Fruit fly (Drosophila melanogaster) whole organism, adult: ENCODE results near the gene Sfmbt.
A peak's percentile ranks its signal among the peaks of the same experiment; 100 is the strongest.

Source experiments
- CG11617 ChIP-seq: fragments of 200-800 bp; sonication (Bioruptor generic); optimal IDR thresholded peaks from 2 replicates; lab custom pipeline; 2017; ENCODE audit warnings: mild to moderate bottlenecking, missing biosample characterization, missing genetic modification reagents, missing genetic modification characterization
- CG12768 ChIP-seq: fragments of 200-800 bp; sonication (Bioruptor generic); optimal IDR thresholded peaks from 2 replicates; lab custom pipeline; 2017; ENCODE audit warnings: missing biosample characterization, missing genetic modification characterization, mild to moderate bottlenecking, moderate library complexity, missing genetic modification reagents
- CG14711 ChIP-seq: fragments of 200-800 bp; sonication (Bioruptor generic); optimal IDR thresholded peaks from 2 replicates; lab custom pipeline; 2018; ENCODE audit warnings: missing biosample characterization, mild to moderate bottlenecking, missing genetic modification characterization, moderate library complexity
- CG1620 ChIP-seq: fragments of 200-800 bp; sonication (Bioruptor generic); optimal IDR thresholded peaks from 2 replicates; lab custom pipeline; 2016; ENCODE audit warnings: missing biosample characterization, missing genetic modification characterization
- CG33017 ChIP-seq: fragments of 200-800 bp; sonication (Bioruptor generic); optimal IDR thresholded peaks from 2 replicates; lab custom pipeline; 2018; ENCODE audit warnings: missing biosample characterization, mild to moderate bottlenecking, missing genetic modification characterization, moderate library complexity
- CG5204 ChIP-seq: fragments of 200-800 bp; sonication (Bioruptor generic); optimal IDR thresholded peaks from 2 replicates; lab custom pipeline; 2016; ENCODE audit warnings: missing biosample characterization, missing genetic modification characterization
- CG7045 ChIP-seq: fragments of 200-800 bp; sonication (Bioruptor generic); optimal IDR thresholded peaks from 2 replicates; lab custom pipeline; 2017; ENCODE audit warnings: missing biosample characterization, mild to moderate bottlenecking, missing genetic modification characterization
- CG7101 ChIP-seq: fragments of 200-800 bp; sonication (Bioruptor generic); optimal IDR thresholded peaks from 2 replicates; lab custom pipeline; 2018; ENCODE audit warnings: missing biosample characterization, mild to moderate bottlenecking, missing genetic modification characterization, moderate library complexity
- Clk ChIP-seq: fragments of 200-800 bp; sonication (Bioruptor generic); optimal IDR thresholded peaks from 2 replicates; lab custom pipeline; 2017; ENCODE audit warnings: missing biosample characterization, missing genetic modification characterization
- Crg-1 ChIP-seq: fragments of 200-800 bp; sonication (Bioruptor generic); optimal IDR thresholded peaks from 2 replicates; lab custom pipeline; 2016; ENCODE audit warnings: missing biosample characterization, missing genetic modification characterization
- Hr96 ChIP-seq: fragments of 200-800 bp; sonication (Bioruptor generic); optimal IDR thresholded peaks from 2 replicates; lab custom pipeline; 2016; ENCODE audit warnings: missing biosample characterization, missing genetic modification characterization
- Mnt ChIP-seq: fragments of 200-800 bp; sonication (Bioruptor generic); optimal IDR thresholded peaks from 2 replicates; lab custom pipeline; 2016; ENCODE audit warnings: missing biosample characterization, mild to moderate bottlenecking, missing genetic modification characterization
- bab1 ChIP-seq: fragments of 200-800 bp; sonication (Bioruptor generic); optimal IDR thresholded peaks from 3 replicates; lab custom pipeline; 2019; ENCODE audit warnings: missing biosample characterization, mild to moderate bottlenecking, missing genetic modification characterization, moderate library complexity
- cic ChIP-seq: fragments of 200-800 bp; sonication (Bioruptor generic); optimal IDR thresholded peaks from 2 replicates; lab custom pipeline; 2017; ENCODE audit warnings: missing biosample characterization, mild to moderate bottlenecking, missing genetic modification characterization, moderate library complexity
- cnc ChIP-seq, 2 experiments: fragments of >200 bp; optimal IDR thresholded peaks; 2 replicates each; lab custom pipeline; 2017
- kay ChIP-seq: fragments of 200-800 bp; sonication (Bioruptor generic); peaks from one replicate; lab custom pipeline; 2016; ENCODE audit warnings: missing biosample characterization, missing genetic modification characterization, borderline replicate concordance
- ovo ChIP-seq: fragments of 200-800 bp; sonication (Bioruptor generic); optimal IDR thresholded peaks from 2 replicates; lab custom pipeline; 2016; ENCODE audit warnings: missing biosample characterization, missing genetic modification characterization
- pad ChIP-seq: fragments of 200-800 bp; sonication (Bioruptor generic); optimal IDR thresholded peaks from 3 replicates; lab custom pipeline; 2017; ENCODE audit warnings: missing biosample characterization, missing genetic modification characterization, mild to moderate bottlenecking, moderate library complexity, missing genetic modification reagents
- tj ChIP-seq: fragments of 200-800 bp; sonication (Bioruptor generic); optimal IDR thresholded peaks from 3 replicates; lab custom pipeline; 2017; ENCODE audit warnings: missing biosample characterization, mild to moderate bottlenecking, missing genetic modification characterization, moderate library complexity
- toe ChIP-seq: fragments of 200-800 bp; sonication (Bioruptor generic); optimal IDR thresholded peaks from 2 replicates; lab custom pipeline; 2016; ENCODE audit warnings: missing biosample characterization, missing genetic modification characterization

Sfmbt gene

dm6 chr2L:13154313-13154712 is 22.3 kb downstream of the Sfmbt start:
- TF ChIP-seq Mnt (GFP tag; lab: Kevin White, UChicago) (no peak), Crg-1 (GFP tag; lab: Kevin White, UChicago) (no peak), ovo (GFP tag; lab: Kevin White, UChicago) (no peak), CG5204 (GFP tag; lab: Kevin White, UChicago) (no peak), kay (no peak), CG33017 (tag; lab: Kevin White, UChicago) (no peak), CG14711 (no peak), cnc (optimal IDR thresholded peaks at IDR 0.05; lab: Kevin White, UChicago) (no peak), CG1620 (GFP tag; lab: Kevin White, UChicago) (no peak), CG7101 (tag; lab: Kevin White, UChicago) (no peak), toe (no peak), bab1 (no peak), CG12768 (no peak), Hr96 (GFP tag; lab: Kevin White, UChicago) (no peak), cic (GFP tag; lab: Kevin White, UChicago) (no peak), pad (no peak)

- TF ChIP-seq CG7045 (GFP tag; lab: Kevin White, UChicago): no peak
- TF ChIP-seq ovo (GFP tag; lab: Kevin White, UChicago): no peak
- TF ChIP-seq CG7101 (tag; lab: Kevin White, UChicago): no peak
- TF ChIP-seq Crg-1 (GFP tag; lab: Kevin White, UChicago): no peak
- TF ChIP-seq Mnt (GFP tag; lab: Kevin White, UChicago): no peak
- TF ChIP-seq bab1: no peak
- TF ChIP-seq Hr96 (GFP tag; lab: Kevin White, UChicago): no peak
- TF ChIP-seq cnc (optimal IDR thresholded peaks at IDR 0.05; lab: Kevin White, UChicago): no peak
- TF ChIP-seq CG5204 (GFP tag; lab: Kevin White, UChicago): no peak
- TF ChIP-seq CG33017 (tag; lab: Kevin White, UChicago): no peak
- no peak for TF ChIP-seq CG12768
- no peak for TF ChIP-seq Clk (GFP tag; lab: Kevin White, UChicago)
- TF ChIP-seq toe: no peak
- no peak for TF ChIP-seq CG14711
- no peak for TF ChIP-seq CG1620 (GFP tag; lab: Kevin White, UChicago)
Observed at dm6 chr2L:13146254-13146653, 30.3 kb downstream of the Sfmbt start.

- no peak for TF ChIP-seq CG14711
- TF ChIP-seq bab1: peak; percentile 77
Observed at dm6 chr2L:13145035-13145683, 31.4 kb downstream of the Sfmbt start.

- TF ChIP-seq CG11617 (GFP tag; lab: Kevin White, UChicago) (no peak), ovo (GFP tag; lab: Kevin White, UChicago) (no peak), Clk (GFP tag; lab: Kevin White, UChicago) (no peak), Mnt (GFP tag; lab: Kevin White, UChicago) (no peak), CG1620 (GFP tag; lab: Kevin White, UChicago) (no peak), tj (GFP tag; lab: Kevin White, UChicago) (no peak), kay (no peak), CG7045 (GFP tag; lab: Kevin White, UChicago) (no peak), Hr96 (GFP tag; lab: Kevin White, UChicago) (no peak), CG14711 (no peak), CG5204 (GFP tag; lab: Kevin White, UChicago) (no peak), bab1 (no peak), cnc (optimal IDR thresholded peaks at IDR 0.05; lab: Kevin White, UChicago) (no peak), CG12768 (no peak), CG33017 (tag; lab: Kevin White, UChicago) (no peak), toe (no peak)
Observed at dm6 chr2L:13143522-13143921, 33.1 kb downstream of the Sfmbt start, which contains the start of gene CG16978. Gene CG16978, minus strand, starts transcription at chr2L:13143622.

- no peak for TF ChIP-seq pad
Observed at dm6 chr2L:13142803-13143202, 33.8 kb downstream of the Sfmbt start, which contains the start of gene CG9928. Gene CG9928, minus strand, starts transcription at chr2L:13142903.

dm6 chr2L:13140891-13141290 is 35.7 kb downstream of the Sfmbt start:
- no peak for TF ChIP-seq CG14711
- no peak for TF ChIP-seq CG7045 (GFP tag; lab: Kevin White, UChicago)
- TF ChIP-seq CG5204 (GFP tag; lab: Kevin White, UChicago): no peak
- no peak for TF ChIP-seq Crg-1 (GFP tag; lab: Kevin White, UChicago)
- TF ChIP-seq Hr96 (GFP tag; lab: Kevin White, UChicago): no peak
- no peak for TF ChIP-seq Clk (GFP tag; lab: Kevin White, UChicago)
- no peak for TF ChIP-seq ovo (GFP tag; lab: Kevin White, UChicago)
- TF ChIP-seq CG33017 (tag; lab: Kevin White, UChicago): no peak

dm6 chr2L:13135929-13136328 is 40.7 kb downstream of the Sfmbt start:
- no peak for TF ChIP-seq ovo (GFP tag; lab: Kevin White, UChicago)
- no peak for TF ChIP-seq Hr96 (GFP tag; lab: Kevin White, UChicago)
- no peak for TF ChIP-seq kay
- no peak for TF ChIP-seq Clk (GFP tag; lab: Kevin White, UChicago)
- TF ChIP-seq CG7101 (tag; lab: Kevin White, UChicago): no peak
- TF ChIP-seq Mnt (GFP tag; lab: Kevin White, UChicago): no peak
- no peak for TF ChIP-seq cic (GFP tag; lab: Kevin White, UChicago)
- no peak for TF ChIP-seq CG7045 (GFP tag; lab: Kevin White, UChicago)
- no peak for TF ChIP-seq tj (GFP tag; lab: Kevin White, UChicago)
- TF ChIP-seq pad: no peak
- TF ChIP-seq CG11617 (GFP tag; lab: Kevin White, UChicago): no peak
